Worm (Caenorhabditis elegans) whole organism, L3 larva: ENCODE measurements around the gene Y46G5A.15.

ENCODE experiments used
- ceh-82 ChIP-seq: fragments of 150-350 bp; optimal IDR thresholded peaks from 2 replicates; lab custom pipeline; 2014; ENCODE audit warnings: missing biosample characterization, missing genetic modification characterization
- elt-3 ChIP-seq, 3 experiments: fragments of 150-350 bp in 1 of 3; sonication (generic microtip) in 2 of 3; optimal IDR thresholded peaks; 2 replicates in 2 of 3; 4 replicates in 1 of 3; lab custom pipeline; 2014 to 2017; ENCODE audit warnings: missing biosample characterization in 3 of 3, missing genetic modification characterization in 3 of 3
- fos-1 ChIP-seq: fragments of 150-350 bp; optimal IDR thresholded peaks from 2 replicates; lab custom pipeline; 2014; ENCODE audit warnings: missing biosample characterization, missing genetic modification characterization
- nhr-76 ChIP-seq: fragments of 150-350 bp; sonication (generic microtip); optimal IDR thresholded peaks from 5 replicates; lab custom pipeline; 2014; ENCODE audit warnings: missing biosample characterization, missing genetic modification characterization
- pha-4 ChIP-seq: fragments of 150-350 bp; optimal IDR thresholded peaks from 2 replicates; lab custom pipeline; 2014; ENCODE audit warnings: missing biosample characterization, missing genetic modification reagents, missing genetic modification characterization
- unc-39 ChIP-seq: sonication (generic microtip); optimal IDR thresholded peaks from 4 replicates; lab custom pipeline; 2017; ENCODE audit warnings: missing biosample characterization, missing genetic modification characterization
- unc-62 ChIP-seq: fragments of 150-350 bp; sonication (generic microtip); optimal IDR thresholded peaks from 4 replicates; lab custom pipeline; 2014; ENCODE audit warnings: missing biosample characterization, missing genetic modification reagents, missing genetic modification characterization

DNA sequence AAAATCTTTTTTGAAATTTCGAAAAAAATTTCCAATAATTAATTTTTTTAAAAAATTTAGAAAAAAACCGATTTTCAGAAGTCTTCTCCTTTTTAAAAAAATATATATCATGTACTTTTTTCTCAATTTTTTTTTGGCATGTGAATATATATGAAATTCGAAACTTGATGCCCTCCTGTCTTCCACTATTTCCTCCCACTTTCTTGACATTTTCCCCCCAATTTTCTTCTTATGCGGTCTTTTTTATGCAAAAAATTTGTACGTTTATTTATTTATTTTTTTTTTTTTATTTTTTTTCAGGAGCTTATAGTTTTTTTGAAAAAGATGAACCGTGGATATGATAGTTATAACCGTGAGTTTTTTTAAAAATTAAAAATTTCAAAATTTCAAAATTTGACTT is 24.7 kb downstream of the Y46G5A.15 start, which contains the start of gene cnp-2:
- TF ChIP-seq pha-4 (tag; lab: Kevin White, UChicago) (no peak), ceh-82 (tag; lab: Kevin White, UChicago) (no peak), unc-39 (tag; lab: Kevin White, UChicago) (no peak), elt-3 (tag; optimal IDR thresholded peaks at IDR 0.05; lab: Kevin White, UChicago) (no peak), nhr-76 (tag; lab: Kevin White, UChicago) (no peak), unc-62 (GFP tag; lab: Kevin White, UChicago) (no peak), fos-1 (tag; lab: Kevin White, UChicago) (no peak)
